Worm (Caenorhabditis elegans) whole organism, mixed stage, embryonic: ENCODE data around the gene lad-2.

Experiments
- elt-3 ChIP-seq: fragments of 150-350 bp; optimal IDR thresholded peaks from 2 replicates; lab custom pipeline; 2014; ENCODE audit warnings: missing biosample characterization, missing genetic modification characterization
- nhr-237 ChIP-seq: fragments of 150-350 bp; optimal IDR thresholded peaks from 2 replicates; lab custom pipeline; 2014; ENCODE audit warnings: missing biosample characterization, missing genetic modification characterization
- unc-39 ChIP-seq: fragments of 150-350 bp; optimal IDR thresholded peaks from 2 replicates; lab custom pipeline; 2014; ENCODE audit warnings: missing biosample characterization, missing genetic modification characterization

ce11 chrIV:2971060-2971459 lies 7.2 kb downstream of the lad-2 start:
- TF ChIP-seq nhr-237 (tag; lab: Kevin White, UChicago) (no peak), unc-39 (tag; lab: Kevin White, UChicago) (no peak), elt-3 (tag; lab: Kevin White, UChicago) (no peak)
